Worm (Caenorhabditis elegans) whole organism, L3 larva: Measurements from ENCODE around the gene mrg-1.

Experiments used
- R02D3.7 ChIP-seq: fragments of 150-350 bp; optimal IDR thresholded peaks from 2 replicates; lab custom pipeline; 2014; ENCODE audit warnings: missing biosample characterization, missing genetic modification characterization
- ZK546.5 ChIP-seq: sonication (generic microtip); optimal IDR thresholded peaks from 2 replicates; lab custom pipeline; 2017; ENCODE audit warnings: missing biosample characterization, missing genetic modification characterization
- aly-2 ChIP-seq: fragments of 150-350 bp; optimal IDR thresholded peaks from 2 replicates; lab custom pipeline; 2014; ENCODE audit warnings: missing biosample characterization, missing genetic modification characterization
- ama-1 ChIP-seq: fragments of 150-350 bp; optimal IDR thresholded peaks from 2 replicates; lab custom pipeline; 2018
- ceh-16 ChIP-seq: sonication (generic microtip); optimal IDR thresholded peaks from 2 replicates; lab custom pipeline; 2017; ENCODE audit warnings: missing biosample characterization, missing genetic modification characterization
- ceh-28 ChIP-seq: fragments of 150-350 bp; optimal IDR thresholded peaks from 2 replicates; lab custom pipeline; 2014; ENCODE audit warnings: missing biosample characterization, missing genetic modification reagents, missing genetic modification characterization
- ceh-82 ChIP-seq: fragments of 150-350 bp; optimal IDR thresholded peaks from 2 replicates; lab custom pipeline; 2014; ENCODE audit warnings: missing biosample characterization, missing genetic modification characterization
- ceh-9 ChIP-seq: sonication (generic microtip); optimal IDR thresholded peaks from 2 replicates; lab custom pipeline; 2018; ENCODE audit warnings: missing biosample characterization, missing genetic modification characterization
- elt-3 ChIP-seq, 3 experiments: fragments of 150-350 bp in 1 of 3; sonication (generic microtip) in 2 of 3; optimal IDR thresholded peaks; 2 replicates in 2 of 3; 4 replicates in 1 of 3; lab custom pipeline; 2014 to 2017; ENCODE audit warnings: missing biosample characterization in 3 of 3, missing genetic modification characterization in 3 of 3
- fkh-2 ChIP-seq: fragments of 150-350 bp; optimal IDR thresholded peaks from 2 replicates; lab custom pipeline; 2014; ENCODE audit warnings: missing biosample characterization, missing genetic modification reagents, missing genetic modification characterization
- hmg-11 ChIP-seq: sonication (generic microtip); optimal IDR thresholded peaks from 2 replicates; lab custom pipeline; 2016; ENCODE audit warnings: missing genetic modification characterization, missing compliant biosample characterization
- jun-1 ChIP-seq: fragments of 150-350 bp; optimal IDR thresholded peaks from 2 replicates; lab custom pipeline; 2014; ENCODE audit warnings: missing biosample characterization, missing genetic modification reagents, missing genetic modification characterization
- lin-15B ChIP-seq: fragments of 150-350 bp; optimal IDR thresholded peaks from 2 replicates; lab custom pipeline; 2014; ENCODE audit warnings: missing biosample characterization, missing genetic modification characterization
- mml-1 ChIP-seq: fragments of 150-350 bp; sonication (generic microtip); optimal IDR thresholded peaks from 3 replicates; lab custom pipeline; 2014; ENCODE audit warnings: missing biosample characterization, missing genetic modification characterization
- nfya-1 ChIP-seq: sonication (generic microtip); optimal IDR thresholded peaks from 2 replicates; lab custom pipeline; 2017; ENCODE audit warnings: missing genetic modification characterization, mild to moderate bottlenecking, missing compliant biosample characterization, antibody characterized with exemption, moderate library complexity; ENCODE audit not compliant: insufficient read depth
- nhr-11 ChIP-seq: fragments of 150-350 bp; optimal IDR thresholded peaks from 2 replicates; lab custom pipeline; 2014; ENCODE audit warnings: missing biosample characterization, missing genetic modification characterization
- nhr-12 ChIP-seq: fragments of 150-350 bp; optimal IDR thresholded peaks from 2 replicates; lab custom pipeline; 2014; ENCODE audit warnings: missing biosample characterization, missing genetic modification characterization
- nhr-23 ChIP-seq: fragments of 150-350 bp; optimal IDR thresholded peaks from 2 replicates; lab custom pipeline; 2014; ENCODE audit warnings: missing biosample characterization, missing genetic modification reagents, missing genetic modification characterization
- nhr-237 ChIP-seq: fragments of 150-350 bp; optimal IDR thresholded peaks from 2 replicates; lab custom pipeline; 2014; ENCODE audit warnings: missing biosample characterization, missing genetic modification characterization
- nhr-28 ChIP-seq: fragments of 150-350 bp; optimal IDR thresholded peaks from 2 replicates; lab custom pipeline; 2014; ENCODE audit warnings: missing biosample characterization, missing genetic modification characterization
- nhr-43 ChIP-seq: sonication (generic microtip); optimal IDR thresholded peaks from 2 replicates; lab custom pipeline; 2016; ENCODE audit warnings: mild to moderate bottlenecking, missing genetic modification characterization, missing compliant biosample characterization; ENCODE audit not compliant: poor library complexity, severe bottlenecking
- nhr-76 ChIP-seq: fragments of 150-350 bp; sonication (generic microtip); optimal IDR thresholded peaks from 5 replicates; lab custom pipeline; 2014; ENCODE audit warnings: missing biosample characterization, missing genetic modification characterization
- nhr-77 ChIP-seq: fragments of 150-350 bp; optimal IDR thresholded peaks from 2 replicates; lab custom pipeline; 2014; ENCODE audit warnings: missing biosample characterization, missing genetic modification characterization
- pha-4 ChIP-seq: fragments of 150-350 bp; optimal IDR thresholded peaks from 2 replicates; lab custom pipeline; 2014; ENCODE audit warnings: missing biosample characterization, missing genetic modification reagents, missing genetic modification characterization
- skn-1 ChIP-seq: fragments of 150-350 bp; optimal IDR thresholded peaks from 2 replicates; lab custom pipeline; 2014; ENCODE audit warnings: missing biosample characterization, missing genetic modification characterization
- unc-62 ChIP-seq: fragments of 150-350 bp; sonication (generic microtip); optimal IDR thresholded peaks from 4 replicates; lab custom pipeline; 2014; ENCODE audit warnings: missing biosample characterization, missing genetic modification reagents, missing genetic modification characterization
- zag-1 ChIP-seq: fragments of 150-350 bp; optimal IDR thresholded peaks from 2 replicates; lab custom pipeline; 2014; ENCODE audit warnings: missing biosample characterization, missing genetic modification characterization
- ztf-11 ChIP-seq: fragments of 150-350 bp; optimal IDR thresholded peaks from 2 replicates; lab custom pipeline; 2014; ENCODE audit warnings: missing biosample characterization, missing genetic modification characterization

mrg-1 gene

DNA sequence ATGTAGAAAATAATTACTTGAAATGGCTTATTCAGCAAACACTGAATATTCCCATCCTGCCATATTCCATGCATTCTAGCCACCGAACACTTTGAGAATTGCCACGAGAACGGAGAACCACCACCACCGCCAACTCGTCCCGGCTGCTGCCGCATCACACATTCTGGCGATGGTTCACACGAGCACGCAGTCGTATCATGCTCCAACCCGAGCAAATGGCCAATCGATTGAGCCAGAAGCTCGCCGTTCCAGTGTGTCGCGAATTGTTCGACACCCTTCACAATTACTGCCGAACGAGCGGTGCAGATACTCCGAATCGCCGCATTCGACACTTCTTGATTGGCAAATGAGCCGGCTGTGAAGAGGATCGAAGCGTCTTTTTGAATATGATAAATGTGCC, 10.7 kb upstream of the mrg-1 start:
- TF ChIP-seq jun-1 (tag; lab: Kevin White, UChicago) = no peak
- no peak for TF ChIP-seq nhr-43 (tag; lab: Kevin White, UChicago)
- TF ChIP-seq ceh-9 = no peak
- TF ChIP-seq nhr-12 (tag; lab: Kevin White, UChicago) = no peak
- no peak for TF ChIP-seq zag-1 (tag; lab: Kevin White, UChicago)
- no peak for TF ChIP-seq ZK546.5 (tag; lab: Kevin White, UChicago)
- TF ChIP-seq pha-4 (tag; lab: Kevin White, UChicago) = no peak
- no peak for TF ChIP-seq unc-62 (GFP tag; lab: Kevin White, UChicago)
- no peak for TF ChIP-seq nhr-23 (tag; lab: Kevin White, UChicago)
- no peak for TF ChIP-seq nhr-77
- no peak for TF ChIP-seq lin-15B
- TF ChIP-seq nhr-11 = no peak
- no peak for TF ChIP-seq nhr-237 (tag; lab: Kevin White, UChicago)

ce11 chrIII:12880704-12881103, 6.2 kb upstream of the mrg-1 start:
- no peak for TF ChIP-seq ama-1 (lab: Kevin White, UChicago)

- no peak for TF ChIP-seq aly-2 (tag; lab: Kevin White, UChicago)
- no peak for TF ChIP-seq ceh-28
- TF ChIP-seq R02D3.7 (tag; lab: Kevin White, UChicago) = no peak
- no peak for TF ChIP-seq nhr-43 (tag; lab: Kevin White, UChicago)
- TF ChIP-seq skn-1 (tag; lab: Kevin White, UChicago) = no peak
- TF ChIP-seq elt-3 (tag; optimal IDR thresholded peaks at IDR 0.05; lab: Kevin White, UChicago) = no peak
- no peak for TF ChIP-seq nhr-11
- TF ChIP-seq, all 47 proteins: peak for 0
These were observed 3.2 kb upstream of the mrg-1 start, which contains the start of the genes cec-7 and enu-3.5 for ce11 chrIII:12877527-12878234. TSS of gene cec-7 (minus strand) at chrIII:12877577. TSS of gene enu-3.5 (plus strand) at chrIII:12878196.

DNA sequence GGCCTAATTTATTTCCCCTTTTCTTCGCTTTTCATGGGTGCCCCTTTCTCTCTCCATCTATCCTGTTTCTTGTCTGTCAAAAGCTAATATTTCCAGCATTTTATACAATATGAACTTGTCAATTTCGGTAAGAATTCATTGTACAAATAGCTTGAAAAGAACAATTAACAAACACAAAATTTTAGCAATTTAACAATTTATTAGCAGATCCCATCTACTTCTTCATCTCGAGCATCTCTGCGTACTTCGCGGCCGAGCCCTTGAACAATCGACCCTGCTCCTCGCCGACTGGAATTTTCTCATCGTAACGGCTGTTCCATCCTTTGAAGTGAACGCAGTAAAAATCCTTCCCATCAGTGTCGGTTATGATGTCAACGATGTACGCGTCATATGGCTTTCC, 1.2 kb upstream of the mrg-1 start:
- TF ChIP-seq skn-1 (tag; lab: Kevin White, UChicago) = no peak
- no peak for TF ChIP-seq nfya-1 (tag; lab: Kevin White, UChicago)
- no peak for TF ChIP-seq nhr-12 (tag; lab: Kevin White, UChicago)
- no peak for TF ChIP-seq ceh-82 (tag; lab: Kevin White, UChicago)
- TF ChIP-seq R02D3.7 (tag; lab: Kevin White, UChicago) = no peak
- no peak for TF ChIP-seq elt-3 (tag; optimal IDR thresholded peaks at IDR 0.05; lab: Kevin White, UChicago)
- TF ChIP-seq hmg-11 (tag; lab: Kevin White, UChicago) = no peak
- no peak for TF ChIP-seq ceh-16 (tag; lab: Kevin White, UChicago)
- no peak for TF ChIP-seq ZK546.5 (tag; lab: Kevin White, UChicago)
- no peak for TF ChIP-seq zag-1 (tag; lab: Kevin White, UChicago)
- TF ChIP-seq mml-1 (tag; lab: Kevin White, UChicago) = no peak
- TF ChIP-seq nhr-237 (tag; lab: Kevin White, UChicago) = no peak
- no peak for TF ChIP-seq fkh-2 (tag; lab: Kevin White, UChicago)
- no peak for TF ChIP-seq nhr-28 (tag; lab: Kevin White, UChicago)
- TF ChIP-seq jun-1 (tag; lab: Kevin White, UChicago) = no peak
- TF ChIP-seq, all 47 proteins: peak for 0

DNA sequence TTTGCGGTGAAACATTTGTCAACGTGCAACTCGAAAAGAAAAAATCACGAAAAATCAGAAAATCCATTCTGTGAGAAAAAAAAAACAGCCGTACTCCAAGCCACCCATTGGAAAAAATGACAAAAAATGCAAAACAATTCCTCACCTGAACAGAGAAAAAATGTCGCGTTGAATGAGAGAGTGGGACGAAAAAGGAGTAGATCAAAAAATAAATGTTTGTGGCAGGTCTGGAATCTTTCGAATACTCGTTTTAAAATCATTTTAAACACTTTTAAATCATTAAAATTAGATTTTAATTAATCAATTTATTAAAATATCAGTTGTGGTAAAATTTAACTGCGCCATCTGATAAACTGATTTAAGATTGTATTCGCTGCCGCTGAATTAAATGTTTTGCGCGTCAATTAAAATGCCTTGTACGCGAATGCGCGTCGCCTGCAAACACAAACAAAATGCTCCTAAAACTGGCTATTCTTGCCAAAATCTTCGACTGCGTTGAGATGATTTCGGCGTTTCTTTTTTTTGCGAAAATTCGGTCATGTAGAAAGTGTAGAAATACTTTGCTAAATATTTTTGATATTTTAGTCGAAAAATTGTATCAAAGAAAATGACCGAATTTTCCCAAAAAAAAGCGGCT, 4.3 kb downstream of the mrg-1 start, which contains the start of gene Y37D8A.6:
TSS of gene Y37D8A.6 (minus strand) at position 238 of the 637 bp plus-strand sequence.
- no peak for TF ChIP-seq nhr-76 (tag; lab: Kevin White, UChicago)
- TF ChIP-seq nhr-43 (tag; lab: Kevin White, UChicago) = peak; percentile 4
- TF ChIP-seq nfya-1 (tag; lab: Kevin White, UChicago) = peak; percentile 24
- peak; percentile 15 for TF ChIP-seq lin-15B
- TF ChIP-seq hmg-11 (tag; lab: Kevin White, UChicago) = peak; percentile 52
- TF ChIP-seq, all 47 proteins: peak for 4

- no peak for TF ChIP-seq ztf-11 (tag; lab: Kevin White, UChicago)
These were observed 9.8 kb downstream of the mrg-1 start, which contains the start of gene Y37D8A.8 for ce11 chrIII:12864648-12865047. TSS of gene Y37D8A.8 (plus strand) at chrIII:12864948.
